Worm (Caenorhabditis elegans) whole organism, early embryonic: Measurements from ENCODE around the gene F55C12.4.
A peak's percentile ranks its signal among the peaks of the same experiment; 100 is the strongest.

Experiments used
- B0310.2 ChIP-seq: sonication (generic microtip); optimal IDR thresholded peaks from 2 replicates; lab custom pipeline; 2016; ENCODE audit warnings: mild to moderate bottlenecking, missing genetic modification characterization, missing compliant biosample characterization
- F13C5.2 ChIP-seq: sonication (generic microtip); optimal IDR thresholded peaks from 2 replicates; lab custom pipeline; 2017; ENCODE audit warnings: mild to moderate bottlenecking, missing genetic modification characterization, inconsistent platforms, missing compliant biosample characterization
- aly-1 ChIP-seq: sonication (generic microtip); optimal IDR thresholded peaks from 2 replicates; lab custom pipeline; 2016; ENCODE audit warnings: missing genetic modification characterization, missing compliant biosample characterization
- ama-1 ChIP-seq: fragments of 150-350 bp; optimal IDR thresholded peaks from 2 replicates; lab custom pipeline; 2014
- ceh-13 ChIP-seq: fragments of 200-800 bp; sonication (Bioruptor generic); optimal IDR thresholded peaks from 2 replicates; lab custom pipeline; 2018; ENCODE audit warnings: mild to moderate bottlenecking, missing genetic modification characterization, missing compliant biosample characterization
- ceh-36 ChIP-seq: sonication (generic microtip); optimal IDR thresholded peaks from 2 replicates; lab custom pipeline; 2016; ENCODE audit warnings: missing genetic modification characterization, inconsistent platforms, missing compliant biosample characterization
- ets-7 ChIP-seq: sonication (generic microtip); optimal IDR thresholded peaks from 2 replicates; lab custom pipeline; 2016; ENCODE audit warnings: missing genotype, missing genetic modification characterization, missing compliant biosample characterization
- flt-1 ChIP-seq: fragments of 200-800 bp; sonication (Bioruptor generic); IDR thresholded peaks from 2 replicates; pipeline ENCODE4 v1.3.6; 2022; ENCODE audit warnings: missing genetic modification characterization, missing compliant biosample characterization
- hmbx-1 ChIP-seq: sonication (generic microtip); optimal IDR thresholded peaks from 2 replicates; lab custom pipeline; 2016; ENCODE audit warnings: mild to moderate bottlenecking, missing genetic modification characterization, missing compliant biosample characterization
- hmg-4 ChIP-seq: fragments of 200-800 bp; sonication (Bioruptor generic); optimal IDR thresholded peaks from 2 replicates; lab custom pipeline; 2018; ENCODE audit warnings: mild to moderate bottlenecking, missing genetic modification characterization, missing compliant biosample characterization
- hnd-1 ChIP-seq: sonication (generic microtip); optimal IDR thresholded peaks from 2 replicates; lab custom pipeline; 2016; ENCODE audit warnings: missing genetic modification characterization, missing compliant biosample characterization
- pes-1 ChIP-seq: fragments of 200-800 bp; sonication (Bioruptor generic); IDR thresholded peaks from 2 replicates; pipeline ENCODE4 v1.3.6; 2022; ENCODE audit warnings: missing genetic modification reagents, missing genetic modification characterization, missing compliant biosample characterization
- scrt-1 ChIP-seq: fragments of 200-800 bp; sonication (Bioruptor generic); IDR thresholded peaks from 2 replicates; pipeline ENCODE4 v1.3.6; 2022; ENCODE audit warnings: missing genetic modification characterization, missing compliant biosample characterization
- sea-1 ChIP-seq: fragments of 200-800 bp; sonication (Bioruptor generic); conservative IDR thresholded peaks from 2 replicates; pipeline ENCODE4 v1.3.6; 2022; ENCODE audit warnings: missing genetic modification characterization, missing compliant biosample characterization
- tbx-11 ChIP-seq: fragments of 200-800 bp; sonication (Bioruptor generic); IDR thresholded peaks from 2 replicates; pipeline ENCODE4 v1.3.6; 2022; ENCODE audit warnings: missing genetic modification characterization, missing compliant biosample characterization
- tbx-37 ChIP-seq: fragments of 200-800 bp; sonication (Bioruptor generic); conservative IDR thresholded peaks from 2 replicates; pipeline ENCODE4 v1.3.6; 2022; ENCODE audit warnings: missing genetic modification reagents, missing genetic modification characterization, missing compliant biosample characterization
- tra-4 ChIP-seq: sonication (generic microtip); optimal IDR thresholded peaks from 2 replicates; lab custom pipeline; 2017; ENCODE audit warnings: missing genetic modification characterization, missing compliant biosample characterization

F55C12.4 gene

DNA sequence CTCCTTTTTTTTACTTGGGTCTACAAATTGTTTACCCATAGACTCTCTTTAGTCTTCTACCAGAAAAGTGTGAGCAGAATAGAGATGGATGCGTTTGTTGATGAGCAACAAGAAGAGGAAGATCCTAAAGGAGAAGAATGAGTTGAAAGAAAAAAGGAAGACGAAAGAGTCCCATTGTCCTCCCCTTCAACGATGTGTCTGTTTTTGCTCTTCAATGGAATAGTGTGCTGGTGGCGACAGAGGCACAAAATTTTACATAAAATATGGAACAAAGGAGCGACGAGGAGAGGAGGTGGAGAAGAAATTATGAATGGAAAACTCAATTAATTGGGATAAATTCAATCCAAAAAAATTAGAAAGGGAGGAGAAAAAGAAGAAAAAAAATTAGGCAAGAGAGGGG lies 2.4 kb upstream of the F55C12.4 start:
- TF ChIP-seq sea-1 (no peak), aly-1 (tag; lab: Kevin White, UChicago) (no peak), ceh-36 (tag; lab: Kevin White, UChicago) (no peak), F13C5.2 (tag; lab: Kevin White, UChicago) (no peak), tbx-37 (GFP tag; lab: Robert Waterston, UW) (no peak), pes-1 (GFP tag; lab: Robert Waterston, UW) (no peak), hnd-1 (tag; lab: Kevin White, UChicago) (no peak), hmg-4 (GFP tag; lab: Kevin White, UChicago) (no peak), scrt-1 (GFP tag; lab: Robert Waterston, UW) (no peak), ceh-13 (no peak), tbx-11 (GFP tag; lab: Robert Waterston, UW) (no peak)

- TF ChIP-seq flt-1 (GFP tag; lab: Robert Waterston, UW) (no peak), hmbx-1 (no peak), F13C5.2 (tag; lab: Kevin White, UChicago) (no peak), ceh-36 (tag; lab: Kevin White, UChicago) (no peak), hnd-1 (tag; lab: Kevin White, UChicago) (no peak), pes-1 (GFP tag; lab: Robert Waterston, UW) (no peak), ama-1 (lab: Kevin White, UChicago) (no peak), scrt-1 (GFP tag; lab: Robert Waterston, UW) (no peak), hmg-4 (GFP tag; lab: Kevin White, UChicago) (no peak), sea-1 (no peak), tbx-37 (GFP tag; lab: Robert Waterston, UW) (no peak), aly-1 (tag; lab: Kevin White, UChicago) (no peak), ceh-13 (no peak), tra-4 (tag; lab: Kevin White, UChicago) (no peak), tbx-11 (GFP tag; lab: Robert Waterston, UW) (no peak), ets-7 (tag; lab: Kevin White, UChicago) (no peak), B0310.2 (tag; lab: Kevin White, UChicago) (no peak)
Observed at ce11 chrII:5854122-5854521, 4.1 kb downstream of the F55C12.4 start, which contains the start of gene H41C03.1. H41C03.1 (plus strand) TSS chrII:5854422.

DNA sequence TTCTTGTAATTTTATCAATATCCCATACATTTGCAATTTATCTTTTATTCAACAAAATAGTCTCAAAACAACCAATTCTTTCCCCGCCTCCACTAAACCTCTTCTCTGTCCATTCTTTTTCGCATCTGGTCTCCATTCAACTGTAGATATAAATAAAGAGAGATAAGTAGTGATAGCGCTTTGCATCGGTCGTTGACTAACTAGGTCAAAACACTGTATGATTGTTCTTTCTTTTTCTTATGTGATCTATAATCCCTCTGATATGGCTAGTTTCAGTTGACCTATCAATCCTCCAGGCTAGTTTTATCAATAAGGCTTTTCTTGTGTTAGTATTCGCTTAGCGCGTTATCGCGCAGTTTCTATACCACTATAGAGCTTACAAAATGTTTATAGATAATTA lies 5.0 kb downstream of the F55C12.4 start:
- no peak for TF ChIP-seq tra-4 (tag; lab: Kevin White, UChicago)
- no peak for TF ChIP-seq ets-7 (tag; lab: Kevin White, UChicago)
- no peak for TF ChIP-seq ceh-36 (tag; lab: Kevin White, UChicago)

- no peak for TF ChIP-seq ama-1 (lab: Kevin White, UChicago)
Observed at ce11 chrII:5852007-5852406, 6.2 kb downstream of the F55C12.4 start, which contains the start of gene H41C03.2. H41C03.2 (minus strand) TSS chrII:5852107.

DNA sequence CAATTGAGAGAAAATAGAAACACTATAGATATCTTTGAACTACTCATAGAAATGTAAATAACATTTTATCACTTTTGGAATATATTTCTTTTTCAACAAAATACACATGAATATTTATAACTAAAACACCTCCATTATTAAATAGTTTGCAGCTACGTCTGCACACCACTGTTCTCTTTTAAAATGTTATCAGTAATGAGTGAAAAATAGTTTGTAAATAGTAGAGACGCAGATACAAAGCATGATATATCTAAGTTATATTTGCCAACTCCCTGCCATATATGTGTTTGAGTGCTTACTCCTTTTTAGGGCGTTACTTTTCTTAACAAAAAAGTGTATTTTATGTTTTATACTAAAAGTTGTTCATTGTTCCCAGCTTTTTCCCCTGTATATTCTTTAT lies 12.0 kb downstream of the F55C12.4 start:
- TF ChIP-seq tbx-37 (GFP tag; lab: Robert Waterston, UW) (no peak), ama-1 (lab: Kevin White, UChicago) (no peak), scrt-1 (GFP tag; lab: Robert Waterston, UW) (no peak), ets-7 (tag; lab: Kevin White, UChicago) (no peak), tra-4 (tag; lab: Kevin White, UChicago) (no peak)

ce11 chrII:5845441-5845840 lies 12.8 kb downstream of the F55C12.4 start, which contains the start of the genes ZK1248.17 and H41C03.3:
ZK1248.17 (minus strand) TSS chrII:5845541.
H41C03.3 (plus strand) TSS chrII:5845777.
- TF ChIP-seq tbx-11 (GFP tag; lab: Robert Waterston, UW): no peak
- TF ChIP-seq flt-1 (GFP tag; lab: Robert Waterston, UW): no peak
- TF ChIP-seq sea-1: no peak
- no peak for TF ChIP-seq tbx-37 (GFP tag; lab: Robert Waterston, UW)
- no peak for TF ChIP-seq ceh-36 (tag; lab: Kevin White, UChicago)
- TF ChIP-seq aly-1 (tag; lab: Kevin White, UChicago): no peak
- no peak for TF ChIP-seq ceh-13

DNA sequence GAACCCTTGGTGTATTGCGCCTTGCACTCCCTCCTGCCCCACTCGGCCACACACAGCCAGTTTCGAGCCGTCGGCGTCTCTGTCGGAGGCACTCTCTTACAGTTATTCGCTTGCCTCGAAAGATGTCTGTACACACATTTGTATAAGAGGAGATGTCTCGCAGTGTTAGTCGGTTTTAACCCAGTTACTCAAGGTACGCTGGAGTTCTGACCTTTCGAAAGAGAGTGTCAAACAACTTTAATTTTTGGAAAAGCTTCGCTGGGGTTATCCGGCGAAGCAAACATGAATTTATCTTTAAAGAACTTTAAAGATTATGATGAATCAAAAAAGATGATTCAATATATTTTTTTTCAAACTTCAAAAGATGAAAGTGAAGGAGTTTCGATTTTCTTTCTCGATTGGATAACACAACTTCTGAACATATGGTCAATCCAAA lies 13.5 kb downstream of the F55C12.4 start:
- peak; percentile 98 for TF ChIP-seq F13C5.2 (tag; lab: Kevin White, UChicago)
- TF ChIP-seq sea-1: peak; percentile 89
- peak; percentile 96 for TF ChIP-seq ceh-36 (tag; lab: Kevin White, UChicago)
- TF ChIP-seq tra-4 (tag; lab: Kevin White, UChicago): peak; percentile 92
- TF ChIP-seq hmbx-1: peak; percentile 84
- TF ChIP-seq ets-7 (tag; lab: Kevin White, UChicago): peak; percentile 80
- peak; percentile 72 for TF ChIP-seq flt-1 (GFP tag; lab: Robert Waterston, UW)
- TF ChIP-seq ama-1 (lab: Kevin White, UChicago): peak; percentile 100
- peak; percentile 96 for TF ChIP-seq hmg-4 (GFP tag; lab: Kevin White, UChicago)
- TF ChIP-seq tbx-37 (GFP tag; lab: Robert Waterston, UW): peak; percentile 39
- peak; percentile 67 for TF ChIP-seq scrt-1 (GFP tag; lab: Robert Waterston, UW)
- peak; percentile 27 for TF ChIP-seq ceh-13
- peak; percentile 79 for TF ChIP-seq tbx-11 (GFP tag; lab: Robert Waterston, UW)
- peak; percentile 86 for TF ChIP-seq pes-1 (GFP tag; lab: Robert Waterston, UW)
- peak; percentile 40 for TF ChIP-seq aly-1 (tag; lab: Kevin White, UChicago)
- peak; percentile 53 for TF ChIP-seq hnd-1 (tag; lab: Kevin White, UChicago)
- TF ChIP-seq B0310.2 (tag; lab: Kevin White, UChicago): peak; percentile 88

DNA sequence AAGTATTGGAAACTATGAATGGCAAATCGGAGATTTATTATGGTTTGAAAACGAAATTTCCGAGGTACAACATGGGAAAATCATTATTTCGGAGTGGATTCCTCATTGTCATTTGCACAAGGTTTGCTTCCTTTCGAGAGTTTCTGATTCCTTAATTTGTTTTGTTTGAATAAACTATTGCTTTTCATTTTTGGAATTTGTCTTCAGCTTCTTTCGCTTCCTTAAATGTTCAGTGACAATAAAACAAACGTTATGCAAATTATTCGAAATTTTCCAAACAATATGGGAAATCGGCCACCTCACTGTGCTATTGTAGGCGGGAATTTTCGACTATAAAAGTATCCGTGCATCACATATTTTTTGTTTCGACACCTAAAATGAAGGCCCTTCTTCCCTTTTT lies 16.4 kb downstream of the F55C12.4 start, which contains the start of gene nep-25:
nep-25 (plus strand) TSS at position 375 of the 400 bp plus-strand sequence.
- TF ChIP-seq sea-1: no peak
- no peak for TF ChIP-seq ama-1 (lab: Kevin White, UChicago)
- no peak for TF ChIP-seq hmbx-1
